Fruit fly (Drosophila melanogaster): Measurements from ENCODE around the gene CG15814.
"Not testable (repeated sequence)": the region's sequence is repeated elsewhere in the genome, so short reads cannot be mapped to it uniquely, and the experiment has no call there.

DNA sequence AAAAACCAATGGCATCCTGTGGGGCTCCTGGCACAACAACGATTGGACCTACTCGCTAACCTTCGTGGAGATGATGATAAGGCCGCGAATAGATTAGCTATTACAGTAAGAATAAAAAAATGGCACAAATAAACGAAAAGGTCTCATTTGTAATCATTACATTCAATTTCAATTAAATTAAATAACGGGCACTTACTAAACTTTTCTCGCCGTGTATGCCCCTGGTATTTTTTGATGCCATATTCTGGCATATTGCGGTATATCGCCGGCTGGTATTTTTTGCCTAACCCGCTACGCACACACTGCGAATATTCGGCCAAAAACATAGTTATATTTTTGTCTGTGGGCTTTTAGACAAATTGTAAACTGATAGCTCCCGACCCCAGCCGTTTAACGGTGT, 49.3 kb upstream of the CG15814 start, which contains the start of gene Gss2:
- TF ChIP-seq Sin3A, Myc, ttk, psq (optimal IDR thresholded peaks at IDR 0.05): not testable (repeated sequence)

All from Kc167 (cell line).